Worm (Caenorhabditis elegans) whole organism, L4 larva: Measurements from ENCODE around the gene R144.11.
A peak's percentile ranks its signal among the peaks of the same experiment; 100 is the strongest.
"Not testable (repeated sequence)": the region's sequence is repeated elsewhere in the genome, so short reads cannot be mapped to it uniquely, and the experiment has no call there.

Source experiments
- F49E8.2 ChIP-seq: sonication (generic microtip); optimal IDR thresholded peaks from 2 replicates; lab custom pipeline; 2016; ENCODE audit warnings: missing compliant biosample characterization, mild to moderate bottlenecking, missing genetic modification characterization, borderline replicate concordance
- Y48G9A.11 ChIP-seq: fragments of 200-800 bp; sonication (Bioruptor generic); IDR thresholded peaks from 2 replicates; pipeline ENCODE4 v1.3.6; 2022; ENCODE audit warnings: missing genetic modification reagents, missing genetic modification characterization, missing compliant biosample characterization
- Y5F2A.4 ChIP-seq: fragments of 200-800 bp; sonication (Bioruptor generic); optimal IDR thresholded peaks from 2 replicates; lab custom pipeline; 2018; ENCODE audit warnings: mild to moderate bottlenecking, missing genetic modification characterization, missing compliant biosample characterization
- attf-4 ChIP-seq: sonication (generic microtip); optimal IDR thresholded peaks from 3 replicates; lab custom pipeline; 2017; ENCODE audit warnings: missing biosample characterization, missing genetic modification characterization
- ceh-20 ChIP-seq: fragments of 200-800 bp; sonication (Bioruptor generic); IDR thresholded peaks from 2 replicates; pipeline ENCODE4 v1.3.6; 2022; ENCODE audit warnings: missing genetic modification reagents, missing genetic modification characterization, missing compliant biosample characterization
- ces-1 ChIP-seq: fragments of 150-350 bp; sonication (generic microtip); optimal IDR thresholded peaks from 4 replicates; lab custom pipeline; 2014; ENCODE audit warnings: missing biosample characterization, missing genetic modification reagents, missing genetic modification characterization
- ctbp-1 ChIP-seq: fragments of 200-800 bp; sonication (Bioruptor generic); IDR thresholded peaks from 2 replicates; pipeline ENCODE4 v1.3.6; 2022; ENCODE audit warnings: missing genetic modification reagents, missing genetic modification characterization, missing compliant biosample characterization
- egl-43 ChIP-seq: fragments of 200-800 bp; sonication (Bioruptor generic); IDR thresholded peaks from 2 replicates; pipeline ENCODE4 v1.3.6; 2022; ENCODE audit warnings: missing genetic modification reagents, missing genetic modification characterization, missing compliant biosample characterization
- fkh-10 ChIP-seq: fragments of 150-350 bp; optimal IDR thresholded peaks from 2 replicates; lab custom pipeline; 2014; ENCODE audit warnings: missing biosample characterization, missing genetic modification reagents, missing genetic modification characterization
- fos-1 ChIP-seq: fragments of 150-350 bp; optimal IDR thresholded peaks from 2 replicates; lab custom pipeline; 2014; ENCODE audit warnings: missing biosample characterization, missing genetic modification characterization
- hif-1 ChIP-seq, 2 experiments: sonication (generic microtip); optimal IDR thresholded peaks; 2 replicates each; lab custom pipeline; 2016 to 2017; ENCODE audit warnings: missing compliant biosample characterization in 2 of 2, missing genetic modification characterization in 2 of 2, missing genetic modification reagents in 2 of 2, missing genotype in 2 of 2, mild to moderate bottlenecking in 1 of 2
- jun-1 ChIP-seq: fragments of 150-350 bp; optimal IDR thresholded peaks from 2 replicates; lab custom pipeline; 2014; ENCODE audit warnings: missing biosample characterization, missing genetic modification reagents, missing genetic modification characterization
- lin-1 ChIP-seq: fragments of 200-800 bp; sonication (Bioruptor generic); IDR thresholded peaks from 2 replicates; pipeline ENCODE4 v1.3.6; 2022; ENCODE audit warnings: missing genetic modification reagents, missing genetic modification characterization, missing compliant biosample characterization
- lin-13 ChIP-seq: fragments of 150-350 bp; optimal IDR thresholded peaks from 2 replicates; lab custom pipeline; 2014; ENCODE audit warnings: missing biosample characterization, missing genetic modification reagents, missing genetic modification characterization
- lin-15B ChIP-seq: fragments of 150-350 bp; sonication (generic microtip); optimal IDR thresholded peaks from 3 replicates; lab custom pipeline; 2014; ENCODE audit warnings: missing biosample characterization, missing genetic modification characterization
- lsy-2 ChIP-seq, 2 experiments: fragments of 150-350 bp in 1 of 2; sonication (generic microtip) in 1 of 2; optimal IDR thresholded peaks; 2 replicates each; lab custom pipeline; 2014 to 2017; ENCODE audit warnings: missing biosample characterization in 2 of 2, missing genetic modification characterization in 2 of 2
- madf-5 ChIP-seq, 2 experiments: fragments of 200-800 bp; sonication (Bioruptor generic); IDR thresholded peaks; 2 replicates each; pipeline ENCODE4 v1.3.6; 2022; ENCODE audit warnings: missing compliant biosample characterization in 2 of 2, missing genetic modification characterization in 2 of 2
- madf-9 ChIP-seq: fragments of 200-800 bp; sonication (Bioruptor generic); conservative IDR thresholded peaks from 2 replicates; pipeline ENCODE4 v1.3.6; 2022; ENCODE audit warnings: missing genetic modification reagents, missing genetic modification characterization, missing compliant biosample characterization
- mdl-1 ChIP-seq, 2 experiments: fragments of 150-350 bp in 1 of 2; sonication (generic microtip) in 1 of 2; optimal IDR thresholded peaks; 2 replicates each; lab custom pipeline; 2014 to 2017; ENCODE audit warnings: missing biosample characterization in 2 of 2, missing genetic modification characterization in 2 of 2
- pqm-1 ChIP-seq: sonication (generic microtip); optimal IDR thresholded peaks from 2 replicates; lab custom pipeline; 2017; ENCODE audit warnings: missing biosample characterization, missing genetic modification characterization
- spr-3 ChIP-seq: fragments of 200-800 bp; sonication (Bioruptor generic); optimal IDR thresholded peaks from 2 replicates; lab custom pipeline; 2018; ENCODE audit warnings: mild to moderate bottlenecking, missing genetic modification characterization, missing compliant biosample characterization
- tra-1 ChIP-seq: fragments of 200-800 bp; sonication (Bioruptor generic); IDR thresholded peaks from 2 replicates; pipeline ENCODE4 v1.3.6; 2022; ENCODE audit warnings: missing genetic modification reagents, missing genetic modification characterization, missing compliant biosample characterization
- unc-130 ChIP-seq: sonication (generic microtip); optimal IDR thresholded peaks from 2 replicates; lab custom pipeline; 2016; ENCODE audit warnings: missing genetic modification reagents, missing genetic modification characterization, missing compliant biosample characterization
- unc-62 ChIP-seq, 3 experiments: fragments of 150-350 bp in 1 of 3; sonication (generic microtip); optimal IDR thresholded peaks in 2 of 3; peaks in 1 of 3; 1 replicate in 1 of 3; 2 replicates in 2 of 3; lab custom pipeline; 2014 to 2017; ENCODE audit warnings: missing biosample characterization in 3 of 3, missing genetic modification characterization in 3 of 3, missing genetic modification reagents in 3 of 3, missing genotype in 1 of 3
- vab-7 ChIP-seq: fragments of 200-800 bp; sonication (Bioruptor generic); IDR thresholded peaks from 2 replicates; pipeline ENCODE4 v1.3.6; 2022; ENCODE audit warnings: missing genetic modification reagents, missing genetic modification characterization, missing compliant biosample characterization
- zip-11 ChIP-seq: fragments of 200-800 bp; sonication (Bioruptor generic); IDR thresholded peaks from 2 replicates; pipeline ENCODE4 v1.3.6; 2022; ENCODE audit warnings: missing genetic modification characterization, missing compliant biosample characterization

The R144.11 gene

ce11 chrIII:4986790-4987259 lies 21.8 kb downstream of the R144.11 start, which contains the start of the genes C27F2.10 and wdr-60 (continued):
- no peak for TF ChIP-seq madf-9
- TF ChIP-seq lsy-2 (tag; optimal IDR thresholded peaks at IDR 0.05; lab: Kevin White, UChicago), result peak in 1 of 2 experiments; percentile 4
- no peak for TF ChIP-seq egl-43 (GFP tag; lab: Robert Waterston, UW)
- no peak for TF ChIP-seq Y5F2A.4 (GFP tag; lab: Kevin White, UChicago)
- TF ChIP-seq hif-1 (tag; optimal IDR thresholded peaks at IDR 0.05; lab: Kevin White, UChicago), result peak in 1 of 2 experiments; percentile 31

DNA sequence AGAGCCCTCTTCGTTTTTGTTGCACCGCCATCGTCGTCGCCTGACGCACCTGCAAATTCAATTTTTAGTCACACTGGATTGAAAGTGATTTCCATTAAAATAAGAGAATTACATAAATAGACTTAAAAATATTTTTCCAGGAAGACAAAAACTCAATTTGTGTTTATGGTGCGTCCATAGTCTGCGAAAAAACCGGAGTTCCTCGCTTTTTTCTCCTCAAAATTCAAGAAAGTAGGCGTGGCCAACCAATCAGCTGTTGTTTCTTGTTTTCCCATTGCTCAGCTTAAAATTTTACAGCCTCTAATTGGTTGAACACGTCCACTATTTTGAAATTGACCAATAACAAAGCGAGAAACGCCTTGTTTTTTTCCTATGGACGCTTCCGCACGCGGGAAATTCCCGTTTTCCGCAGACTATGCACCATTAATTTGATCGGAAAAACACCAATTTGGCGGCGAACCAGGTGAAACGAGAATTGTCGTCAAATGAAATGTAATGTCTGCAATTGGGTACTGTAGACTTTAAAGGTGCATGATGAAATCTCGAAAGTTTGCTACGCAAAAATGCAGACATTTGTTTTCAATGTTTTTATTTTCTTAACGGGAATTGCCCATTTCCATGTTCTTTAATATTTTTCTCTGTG lies 24.1 kb downstream of the R144.11 start, which contains the start of gene C27F2.7:
C27F2.7 (minus strand) TSS at position 51 of the 643 bp plus-strand sequence.
- TF ChIP-seq Y48G9A.11 (GFP tag; lab: Robert Waterston, UW) (peak; percentile 35; the same call in 1 of the 2 replicates), F49E8.2 (tag; lab: Kevin White, UChicago) (peak; percentile 11), unc-130 (GFP tag; lab: Kevin White, UChicago) (peak; percentile 41), fos-1 (tag; lab: Kevin White, UChicago) (no peak), spr-3 (GFP tag; lab: Kevin White, UChicago) (no peak), tra-1 (GFP tag; lab: Robert Waterston, UW) (no peak), lin-13 (no peak)

- TF ChIP-seq unc-62 (GFP tag; optimal IDR thresholded peaks at IDR 0.05 in 1 of 2; lab: Kevin White, UChicago) (peak in 1 of 2 experiments; percentile 92), unc-62 (tag; optimal IDR thresholded peaks at IDR 0.05; lab: Kevin White, UChicago) (no peak), madf-5 (GFP tag; IDR thresholded peaks at IDR 0.05; lab: Robert Waterston, UW) (no peak)
These were observed 24.7 kb downstream of the R144.11 start for ce11 chrIII:4983961-4984360.

DNA sequence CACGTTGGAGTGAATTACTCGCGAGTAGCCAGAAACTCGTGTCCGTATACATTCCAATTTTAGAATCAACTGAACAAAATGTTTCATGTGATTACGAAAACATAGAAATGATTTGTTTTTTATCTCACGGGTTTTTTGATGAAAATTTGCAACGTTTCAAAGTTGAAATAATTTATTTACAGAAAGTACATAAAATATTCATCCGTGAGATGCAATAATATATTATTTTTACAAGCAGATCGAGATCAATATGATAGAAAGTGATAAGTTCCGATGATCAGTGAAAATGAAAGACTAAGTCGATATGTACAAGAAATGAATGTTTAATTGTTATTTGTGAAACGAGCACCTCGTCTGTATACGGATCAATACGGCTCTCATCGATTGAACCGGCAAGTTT lies 28.3 kb downstream of the R144.11 start, which contains the start of gene C27F2.6:
C27F2.6 (minus strand) TSS at position 101 of the 400 bp plus-strand sequence.
- not testable (repeated sequence) for TF ChIP-seq Y48G9A.11 (GFP tag; lab: Robert Waterston, UW); zip-11; tra-1 (GFP tag; lab: Robert Waterston, UW)
- TF ChIP-seq, all 104 proteins: peak for 0; not testable (repeated sequence) for 104

ce11 chrIII:4968146-4968545 lies 40.5 kb downstream of the R144.11 start:
- TF ChIP-seq mdl-1 (tag; optimal IDR thresholded peaks at IDR 0.05; lab: Kevin White, UChicago) (peak in 1 of 2 experiments; percentile 53), ctbp-1 (GFP tag; lab: Robert Waterston, UW) (0 out of 2 replicates have a peak, but pooled peaks have one; percentile 22), lin-15B (tag; lab: Kevin White, UChicago) (no peak)

DNA sequence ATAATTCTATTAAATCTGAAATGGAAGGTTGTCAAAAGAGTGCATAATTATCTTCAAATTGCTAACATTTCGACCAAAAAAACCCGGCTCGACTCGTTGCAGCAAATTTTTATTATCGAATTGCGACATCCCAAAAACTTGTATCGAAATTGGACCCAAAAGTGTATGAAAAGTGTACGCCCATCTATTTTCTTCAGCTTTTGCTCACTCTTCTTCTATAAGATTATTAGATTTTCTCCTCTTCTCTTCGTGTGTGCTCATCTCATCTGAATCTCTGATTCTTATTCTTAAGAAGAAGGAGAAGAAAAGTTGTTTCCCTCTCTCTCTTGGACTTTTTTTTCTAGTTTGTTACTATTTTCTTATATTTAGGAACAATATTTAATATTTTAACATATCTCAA lies 41.4 kb downstream of the R144.11 start:
- TF ChIP-seq lin-1 (GFP tag; lab: Robert Waterston, UW) (no peak), fkh-10 (GFP tag; lab: Kevin White, UChicago) (peak; percentile 79), ces-1 (GFP tag; lab: Kevin White, UChicago) (peak; percentile 95), vab-7 (GFP tag; lab: Robert Waterston, UW) (no peak), pqm-1 (no peak), jun-1 (tag; lab: Kevin White, UChicago) (no peak), lsy-2 (tag; optimal IDR thresholded peaks at IDR 0.05; lab: Kevin White, UChicago) (peak in 1 of 2 experiments; percentile 31), attf-4 (tag; lab: Kevin White, UChicago) (no peak), ctbp-1 (GFP tag; lab: Robert Waterston, UW) (0 out of 2 replicates have a peak, but pooled peaks have one; percentile 23), ceh-20 (no peak)
